Worm (Caenorhabditis elegans) whole organism, young adult: ENCODE data around the gene C29E4.13.
A peak's percentile ranks its signal among the peaks of the same experiment; 100 is the strongest.

ENCODE experiments used
- B0019.2 ChIP-seq: fragments of 200-800 bp; sonication (Bioruptor generic); conservative IDR thresholded peaks from 2 replicates; pipeline ENCODE4 v1.3.6; 2022; ENCODE audit warnings: missing genetic modification reagents, missing genetic modification characterization, missing compliant biosample characterization
- B0261.1 ChIP-seq: sonication (generic microtip); optimal IDR thresholded peaks from 2 replicates; lab custom pipeline; 2016; ENCODE audit warnings: mild to moderate bottlenecking, missing genetic modification characterization, moderate library complexity, missing compliant biosample characterization
- B0336.3 ChIP-seq: fragments of 200-800 bp; sonication (Bioruptor generic); IDR thresholded peaks from 2 replicates; pipeline ENCODE4 v1.3.6; 2022; ENCODE audit warnings: missing genetic modification characterization, missing compliant biosample characterization
- D2030.7 ChIP-seq: fragments of 200-800 bp; sonication (Bioruptor generic); IDR thresholded peaks from 2 replicates; pipeline ENCODE4 v1.3.6; 2022; ENCODE audit warnings: missing genetic modification reagents, missing genetic modification characterization, missing compliant biosample characterization
- F33H1.4 ChIP-seq: fragments of 200-800 bp; sonication (Bioruptor generic); IDR thresholded peaks from 2 replicates; pipeline ENCODE4 v1.3.6; 2022; ENCODE audit warnings: missing genetic modification reagents, missing genetic modification characterization, missing compliant biosample characterization
- F37B4.10 ChIP-seq: fragments of 200-800 bp; sonication (Bioruptor generic); IDR thresholded peaks from 2 replicates; pipeline ENCODE4 v1.3.6; 2022; ENCODE audit warnings: missing genetic modification characterization, missing compliant biosample characterization
- Y56A3A.18 ChIP-seq: fragments of 200-800 bp; sonication (Bioruptor generic); IDR thresholded peaks from 2 replicates; pipeline ENCODE4 v1.3.6; 2022; ENCODE audit warnings: missing genetic modification reagents, missing genetic modification characterization, missing compliant biosample characterization
- akir-1 ChIP-seq: fragments of 200-800 bp; sonication (Bioruptor generic); optimal IDR thresholded peaks from 2 replicates; lab custom pipeline; 2018; ENCODE audit warnings: mild to moderate bottlenecking, missing genetic modification characterization, moderate library complexity, missing compliant biosample characterization
- aptf-3 ChIP-seq: fragments of 200-800 bp; sonication (Bioruptor generic); IDR thresholded peaks from 2 replicates; pipeline ENCODE4 v1.3.6; 2022; ENCODE audit warnings: missing genetic modification characterization, missing compliant biosample characterization
- attf-3 ChIP-seq: fragments of 200-800 bp; sonication (Bioruptor generic); conservative IDR thresholded peaks from 2 replicates; pipeline ENCODE4 v1.3.6; 2022; ENCODE audit warnings: missing genetic modification reagents, missing genetic modification characterization, missing compliant biosample characterization
- attf-5 ChIP-seq: fragments of 200-800 bp; sonication (Bioruptor generic); optimal IDR thresholded peaks from 2 replicates; lab custom pipeline; 2018; ENCODE audit warnings: mild to moderate bottlenecking, missing genetic modification characterization, missing compliant biosample characterization
- bed-1 ChIP-seq: fragments of 200-800 bp; sonication (Bioruptor generic); IDR thresholded peaks from 2 replicates; pipeline ENCODE4 v1.3.6; 2022; ENCODE audit warnings: missing genetic modification reagents, missing genetic modification characterization, missing compliant biosample characterization
- cebp-1 ChIP-seq, 2 experiments: fragments of 200-800 bp in 1 of 2; sonication (Bioruptor generic) in 1 of 2; sonication (generic microtip) in 1 of 2; IDR thresholded peaks in 1 of 2; optimal IDR thresholded peaks in 1 of 2; 2 replicates each; pipeline versions ENCODE4 v1.3.6 to Lab custom; 2017 to 2022; ENCODE audit warnings: missing compliant biosample characterization in 2 of 2, missing genetic modification characterization in 2 of 2, mild to moderate bottlenecking in 1 of 2, missing genetic modification reagents in 1 of 2, moderate library complexity in 1 of 2
- ceh-27 ChIP-seq: fragments of 200-800 bp; sonication (Bioruptor generic); optimal IDR thresholded peaks from 2 replicates; lab custom pipeline; 2018; ENCODE audit warnings: mild to moderate bottlenecking, missing genetic modification characterization, moderate library complexity, missing compliant biosample characterization
- ceh-58 ChIP-seq: fragments of 200-800 bp; sonication (Bioruptor generic); IDR thresholded peaks from 2 replicates; pipeline ENCODE4 v1.3.6; 2022; ENCODE audit warnings: missing genetic modification characterization, missing compliant biosample characterization
- ceh-79 ChIP-seq: sonication (generic microtip); optimal IDR thresholded peaks from 2 replicates; lab custom pipeline; 2017; ENCODE audit warnings: mild to moderate bottlenecking, missing genetic modification characterization, missing compliant biosample characterization
- chd-7 ChIP-seq: sonication (generic microtip); optimal IDR thresholded peaks from 2 replicates; lab custom pipeline; 2016; ENCODE audit warnings: mild to moderate bottlenecking, missing genetic modification characterization, moderate library complexity, missing compliant biosample characterization
- die-1 ChIP-seq: sonication (generic microtip); optimal IDR thresholded peaks from 2 replicates; lab custom pipeline; 2016; ENCODE audit warnings: missing genotype, mild to moderate bottlenecking, missing genetic modification characterization, missing compliant biosample characterization
- dpl-1 ChIP-seq: fragments of 150-350 bp; optimal IDR thresholded peaks from 2 replicates; lab custom pipeline; 2014; ENCODE audit warnings: missing biosample characterization, missing genetic modification reagents, missing genetic modification characterization
- efl-1 ChIP-seq: fragments of 150-350 bp; optimal IDR thresholded peaks from 2 replicates; lab custom pipeline; 2014; ENCODE audit warnings: missing biosample characterization, missing genetic modification reagents, missing genetic modification characterization
- egrh-3 ChIP-seq: fragments of 200-800 bp; sonication (Bioruptor generic); IDR thresholded peaks from 2 replicates; pipeline ENCODE4 v1.3.6; 2022; ENCODE audit warnings: missing genetic modification reagents, missing genetic modification characterization, missing compliant biosample characterization
- ekl-4 ChIP-seq: fragments of 200-800 bp; sonication (Bioruptor generic); IDR thresholded peaks from 2 replicates; pipeline ENCODE4 v1.3.6; 2022; ENCODE audit warnings: missing genetic modification reagents, missing genetic modification characterization, missing compliant biosample characterization
- ets-4 ChIP-seq: fragments of 200-800 bp; sonication (Bioruptor generic); optimal IDR thresholded peaks from 2 replicates; lab custom pipeline; 2018; ENCODE audit warnings: mild to moderate bottlenecking, missing genetic modification characterization, missing compliant biosample characterization
- him-1 ChIP-seq: sonication (generic microtip); optimal IDR thresholded peaks from 2 replicates; lab custom pipeline; 2016; ENCODE audit warnings: missing genotype, missing genetic modification reagents, missing genetic modification characterization, missing compliant biosample characterization
- hrde-1 ChIP-seq: sonication (generic microtip); optimal IDR thresholded peaks from 2 replicates; lab custom pipeline; 2016; ENCODE audit warnings: missing genetic modification characterization, mild to moderate bottlenecking, missing compliant biosample characterization, moderate library complexity, missing genotype, missing genetic modification reagents, borderline replicate concordance
- lin-26 ChIP-seq: fragments of 200-800 bp; sonication (Bioruptor generic); IDR thresholded peaks from 2 replicates; pipeline ENCODE4 v1.3.6; 2022; ENCODE audit warnings: missing genetic modification reagents, missing genetic modification characterization, missing compliant biosample characterization
- lin-54 ChIP-seq: fragments of 200-800 bp; sonication (Bioruptor generic); optimal IDR thresholded peaks from 2 replicates; lab custom pipeline; 2018; ENCODE audit warnings: mild to moderate bottlenecking, missing genetic modification characterization, missing compliant biosample characterization
- lir-1 ChIP-seq: fragments of 200-800 bp; sonication (Bioruptor generic); conservative IDR thresholded peaks from 2 replicates; pipeline ENCODE4 v1.3.6; 2022; ENCODE audit warnings: missing genetic modification reagents, missing genetic modification characterization, missing compliant biosample characterization
- lsl-1 ChIP-seq: fragments of 200-800 bp; sonication (Bioruptor generic); optimal IDR thresholded peaks from 2 replicates; lab custom pipeline; 2018; ENCODE audit warnings: mild to moderate bottlenecking, missing genetic modification characterization, moderate library complexity, missing compliant biosample characterization
- lsy-27 ChIP-seq: sonication (generic microtip); optimal IDR thresholded peaks from 2 replicates; lab custom pipeline; 2017; ENCODE audit warnings: missing genetic modification characterization, mild to moderate bottlenecking, missing compliant biosample characterization, antibody characterized with exemption, missing genotype, borderline replicate concordance; ENCODE audit not compliant: insufficient read depth
- madf-6 ChIP-seq: fragments of 200-800 bp; sonication (Bioruptor generic); IDR thresholded peaks from 2 replicates; pipeline ENCODE4 v1.3.6; 2022; ENCODE audit warnings: missing genetic modification reagents, missing genetic modification characterization, missing compliant biosample characterization
- madf-8 ChIP-seq: fragments of 200-800 bp; sonication (Bioruptor generic); conservative IDR thresholded peaks from 2 replicates; pipeline ENCODE4 v1.3.6; 2022; ENCODE audit warnings: missing genetic modification reagents, missing genetic modification characterization, missing compliant biosample characterization
- mcd-1 ChIP-seq: fragments of 200-800 bp; sonication (Bioruptor generic); IDR thresholded peaks from 2 replicates; pipeline ENCODE4 v1.3.6; 2022; ENCODE audit warnings: missing genetic modification reagents, missing genetic modification characterization, missing compliant biosample characterization
- mel-28 ChIP-seq: sonication (generic microtip); optimal IDR thresholded peaks from 2 replicates; lab custom pipeline; 2016; ENCODE audit warnings: borderline replicate concordance, mild to moderate bottlenecking, missing genetic modification characterization, missing compliant biosample characterization
- nhr-80 ChIP-seq: sonication (generic microtip); optimal IDR thresholded peaks from 2 replicates; lab custom pipeline; 2016; ENCODE audit warnings: missing genetic modification characterization, missing compliant biosample characterization
- rcor-1 ChIP-seq: fragments of 200-800 bp; sonication (Bioruptor generic); IDR thresholded peaks from 2 replicates; pipeline ENCODE4 v1.3.6; 2022; ENCODE audit warnings: missing genetic modification reagents, missing genetic modification characterization, missing compliant biosample characterization
- rpc-1 ChIP-seq, 2 experiments: fragments of 150-350 bp in 1 of 2; sonication (generic microtip) in 1 of 2; optimal IDR thresholded peaks; 2 replicates each; lab custom pipeline; 2014 to 2018; ENCODE audit warnings: missing biosample characterization in 1 of 2, missing genetic modification characterization in 1 of 2, missing genetic modification reagents in 1 of 2, missing genotype in 1 of 2
- somi-1 ChIP-seq: fragments of 200-800 bp; sonication (Bioruptor generic); optimal IDR thresholded peaks from 2 replicates; lab custom pipeline; 2018; ENCODE audit warnings: mild to moderate bottlenecking, missing genetic modification characterization, missing compliant biosample characterization
- tbp1 ChIP-seq: fragments of 200-800 bp; sonication (Bioruptor generic); optimal IDR thresholded peaks from 2 replicates; lab custom pipeline; 2018; ENCODE audit warnings: mild to moderate bottlenecking, missing genetic modification characterization, missing compliant biosample characterization
- unc-130 ChIP-seq: sonication (generic microtip); optimal IDR thresholded peaks from 2 replicates; lab custom pipeline; 2016; ENCODE audit warnings: missing genetic modification reagents, missing genetic modification characterization, missing compliant biosample characterization
- xnd-1 ChIP-seq: sonication (generic microtip); optimal IDR thresholded peaks from 2 replicates; lab custom pipeline; 2016; ENCODE audit warnings: missing genotype, missing genetic modification reagents, missing genetic modification characterization, missing compliant biosample characterization
- zfh-2 ChIP-seq: fragments of 200-800 bp; sonication (Bioruptor generic); conservative IDR thresholded peaks from 2 replicates; pipeline ENCODE4 v1.3.6; 2022; ENCODE audit warnings: missing genetic modification reagents, missing genetic modification characterization, missing compliant biosample characterization
- ztf-18 ChIP-seq: sonication (generic microtip); optimal IDR thresholded peaks from 2 replicates; lab custom pipeline; 2016; ENCODE audit warnings: missing genotype, mild to moderate bottlenecking, missing genetic modification characterization, missing compliant biosample characterization
- ztf-26 ChIP-seq: sonication (generic microtip); optimal IDR thresholded peaks from 2 replicates; lab custom pipeline; 2017; ENCODE audit warnings: missing genetic modification characterization, missing compliant biosample characterization

C29E4.13 gene

ce11 chrIII:7928549-7929129 is at the start of gene C29E4.13, which contains the start of gene npp-15:
C29E4.13 (minus strand) TSS chrIII:7928717.
npp-15 (plus strand) TSS chrIII:7929043.
- TF ChIP-seq ets-4, result no peak
- peak; percentile 73 for TF ChIP-seq lsl-1 (GFP tag; lab: Kevin White, UChicago)
- peak; percentile 1 for TF ChIP-seq tbp1 (GFP tag; lab: Kevin White, UChicago)
- peak; percentile 82 for TF ChIP-seq F33H1.4 (GFP tag; lab: Robert Waterston, UW)
- no peak for TF ChIP-seq bed-1 (GFP tag; lab: Robert Waterston, UW)
- no peak for TF ChIP-seq chd-7
- TF ChIP-seq F37B4.10 (GFP tag; lab: Robert Waterston, UW), result no peak
- peak; percentile 46 for TF ChIP-seq attf-5
- peak; percentile 80 for TF ChIP-seq madf-6 (GFP tag; lab: Robert Waterston, UW)
- no peak for TF ChIP-seq B0019.2 (GFP tag; lab: Robert Waterston, UW)
- TF ChIP-seq zfh-2 (GFP tag; lab: Robert Waterston, UW), result no peak
- TF ChIP-seq D2030.7 (GFP tag; lab: Robert Waterston, UW), result peak; percentile 50
- TF ChIP-seq Y56A3A.18 (GFP tag; lab: Robert Waterston, UW), result no peak
- TF ChIP-seq cebp-1 (GFP tag; IDR thresholded peaks at IDR 0.05; lab: Robert Waterston, UW), result no peak
- peak; percentile 18 for TF ChIP-seq cebp-1 (tag; optimal IDR thresholded peaks at IDR 0.05; lab: Kevin White, UChicago)
- TF ChIP-seq efl-1 (GFP tag; lab: Kevin White, UChicago), result peak; percentile 87
- no peak for TF ChIP-seq hrde-1
- TF ChIP-seq madf-8 (GFP tag; lab: Robert Waterston, UW), result peak; percentile 55
- peak; percentile 9 for TF ChIP-seq unc-130 (GFP tag; lab: Kevin White, UChicago)
- peak; percentile 72 for TF ChIP-seq dpl-1 (GFP tag; lab: Kevin White, UChicago)
- peak; percentile 60 for TF ChIP-seq xnd-1 (tag; lab: Kevin White, UChicago)
- peak; percentile 53; the same call in 1 of the 2 replicates for TF ChIP-seq attf-3 (GFP tag; lab: Robert Waterston, UW)
- no peak for TF ChIP-seq lsy-27
- TF ChIP-seq lin-54 (GFP tag; lab: Kevin White, UChicago), result peak; percentile 55
- peak; percentile 15 for TF ChIP-seq nhr-80 (tag; lab: Kevin White, UChicago)
- peak; percentile 90 for TF ChIP-seq ztf-18 (tag; lab: Kevin White, UChicago)
- no peak for TF ChIP-seq rpc-1 (optimal IDR thresholded peaks at IDR 0.05; lab: Kevin White, UChicago)
- TF ChIP-seq rpc-1 (tag; optimal IDR thresholded peaks at IDR 0.05; lab: Kevin White, UChicago), result no peak
- no peak for TF ChIP-seq mel-28 (tag; lab: Kevin White, UChicago)
- TF ChIP-seq him-1 (tag; lab: Kevin White, UChicago), result no peak

ce11 chrIII:7978289-7978688 is 49.8 kb upstream of the C29E4.13 start:
- no peak for TF ChIP-seq B0336.3 (GFP tag; lab: Robert Waterston, UW)
- TF ChIP-seq D2030.7 (GFP tag; lab: Robert Waterston, UW), result peak; percentile 17; the same call in 1 of the 2 replicates
- TF ChIP-seq B0261.1, result peak; percentile 64
- TF ChIP-seq cebp-1 (GFP tag; IDR thresholded peaks at IDR 0.05; lab: Robert Waterston, UW), result no peak
- peak; percentile 9 for TF ChIP-seq cebp-1 (tag; optimal IDR thresholded peaks at IDR 0.05; lab: Kevin White, UChicago)
- peak; percentile 35 for TF ChIP-seq ztf-18 (tag; lab: Kevin White, UChicago)
- TF ChIP-seq akir-1 (GFP tag; lab: Kevin White, UChicago), result no peak
- peak; percentile 7 for TF ChIP-seq lsl-1 (GFP tag; lab: Kevin White, UChicago)
- peak; percentile 47; the same call in 1 of the 2 replicates for TF ChIP-seq ekl-4 (GFP tag; lab: Robert Waterston, UW)
- peak; percentile 66 for TF ChIP-seq lin-26 (GFP tag; lab: Robert Waterston, UW)
- TF ChIP-seq ceh-58 (GFP tag; lab: Robert Waterston, UW), result no peak
- TF ChIP-seq B0019.2 (GFP tag; lab: Robert Waterston, UW), result no peak
- TF ChIP-seq egrh-3 (GFP tag; lab: Robert Waterston, UW), result no peak
- TF ChIP-seq lin-54 (GFP tag; lab: Kevin White, UChicago), result peak; percentile 26
- peak; percentile 13 for TF ChIP-seq ztf-26 (tag; lab: Kevin White, UChicago)
- TF ChIP-seq ceh-79 (tag; lab: Kevin White, UChicago), result no peak
- TF ChIP-seq rcor-1 (GFP tag; lab: Robert Waterston, UW), result 0 out of 2 replicates have a peak, but pooled peaks have one; percentile 20
- TF ChIP-seq die-1 (tag; lab: Kevin White, UChicago), result peak; percentile 17
- no peak for TF ChIP-seq lir-1
- TF ChIP-seq madf-6 (GFP tag; lab: Robert Waterston, UW), result peak; percentile 61; the same call in 1 of the 2 replicates
- TF ChIP-seq somi-1, result no peak
- no peak for TF ChIP-seq ceh-27 (GFP tag; lab: Kevin White, UChicago)
- peak; percentile 60 for TF ChIP-seq rpc-1 (optimal IDR thresholded peaks at IDR 0.05; lab: Kevin White, UChicago)
- peak; percentile 68 for TF ChIP-seq rpc-1 (tag; optimal IDR thresholded peaks at IDR 0.05; lab: Kevin White, UChicago)
- TF ChIP-seq aptf-3 (GFP tag; lab: Robert Waterston, UW), result 0 out of 2 replicates have a peak, but pooled peaks have one; percentile 13
- TF ChIP-seq attf-3 (GFP tag; lab: Robert Waterston, UW), result no peak
- TF ChIP-seq Y56A3A.18 (GFP tag; lab: Robert Waterston, UW), result no peak
- no peak for TF ChIP-seq mcd-1
